Worm (Caenorhabditis elegans): ENCODE results near the gene F58F9.3.

F58F9.3 gene

ce11 chrIV:6206294-6206776 is 26.7 kb upstream of the F58F9.3 start, which contains the start of gene C49A9.10 (continued):
- TF ChIP-seq hmg-1.2 (GFP tag; IDR thresholded peaks at IDR 0.05) (peak; percentile 29; the same call in 1 of the 2 replicates), zfh-2 (GFP tag; conservative IDR thresholded peaks at IDR 0.05) (no peak), hrde-1 (tag; optimal IDR thresholded peaks at IDR 0.05; ENCODE audit: borderline replicate concordance) (peak; percentile 40), ZK185.1 (tag; optimal IDR thresholded peaks at IDR 0.05; ENCODE audit: poor library complexity, severe bottlenecking) (peak; percentile 97), let-526 (GFP tag; IDR thresholded peaks at IDR 0.05) (peak; percentile 89), madf-8 (GFP tag; conservative IDR thresholded peaks at IDR 0.05) (peak; percentile 31; the same call in 1 of the 2 replicates), ztf-26 (tag; optimal IDR thresholded peaks at IDR 0.05) (peak; percentile 22), tlf-1 (GFP tag; optimal IDR thresholded peaks at IDR 0.05) (peak; percentile 68), ceh-27 (GFP tag; optimal IDR thresholded peaks at IDR 0.05) (peak; percentile 89), ceh-100 (GFP tag; IDR thresholded peaks at IDR 0.05) (0 out of 2 replicates have a peak, but pooled peaks have one; percentile 39), cebp-1 (GFP tag; IDR thresholded peaks at IDR 0.05) (0 out of 2 replicates have a peak, but pooled peaks have one; percentile 9), cebp-1 (tag; optimal IDR thresholded peaks at IDR 0.05) (no peak), ztf-25 (GFP tag; IDR thresholded peaks at IDR 0.05) (0 out of 2 replicates have a peak, but pooled peaks have one; percentile 34), F33H1.4 (GFP tag; IDR thresholded peaks at IDR 0.05) (peak; percentile 60), akir-1 (GFP tag; optimal IDR thresholded peaks at IDR 0.05) (peak; percentile 60), ceh-58 (GFP tag; IDR thresholded peaks at IDR 0.05) (no peak), unc-130 (GFP tag; optimal IDR thresholded peaks at IDR 0.05) (peak; percentile 93), lir-1 (GFP tag; conservative IDR thresholded peaks at IDR 0.05) (peak; percentile 72), ceh-91 (GFP tag; IDR thresholded peaks at IDR 0.05) (0 out of 2 replicates have a peak, but pooled peaks have one; percentile 37), B0261.1 (tag; optimal IDR thresholded peaks at IDR 0.05) (no peak), rcor-1 (GFP tag; IDR thresholded peaks at IDR 0.05) (peak; percentile 73), xnd-1 (tag; optimal IDR thresholded peaks at IDR 0.05) (peak; percentile 35), F10E7.11 (tag; optimal IDR thresholded peaks at IDR 0.05) (peak; percentile 49), mxl-1 (tag; optimal IDR thresholded peaks at IDR 0.05) (no peak), attf-6 (GFP tag; IDR thresholded peaks at IDR 0.05) (peak; percentile 57; the same call in 1 of the 2 replicates), somi-1 (GFP tag; optimal IDR thresholded peaks at IDR 0.05) (peak; percentile 20), chd-7 (tag; optimal IDR thresholded peaks at IDR 0.05) (no peak), mcd-1 (GFP tag; IDR thresholded peaks at IDR 0.05) (peak; percentile 81), aptf-2 (GFP tag; conservative IDR thresholded peaks at IDR 0.05) (peak; percentile 46; the same call in 1 of the 2 replicates), K12H6.12 (tag; optimal IDR thresholded peaks at IDR 0.05) (peak; percentile 69), efl-1 (GFP tag; optimal IDR thresholded peaks at IDR 0.05) (peak; percentile 77), lin-35 (GFP tag; optimal IDR thresholded peaks at IDR 0.05) (peak in 2 of 3 experiments; percentile 45 to 93), let-607 (tag; optimal IDR thresholded peaks at IDR 0.05) (peak in 1 of 2 experiments; percentile 70), D2030.7 (GFP tag; IDR thresholded peaks at IDR 0.05) (peak; percentile 45; the same call in 1 of the 2 replicates)

DNA sequence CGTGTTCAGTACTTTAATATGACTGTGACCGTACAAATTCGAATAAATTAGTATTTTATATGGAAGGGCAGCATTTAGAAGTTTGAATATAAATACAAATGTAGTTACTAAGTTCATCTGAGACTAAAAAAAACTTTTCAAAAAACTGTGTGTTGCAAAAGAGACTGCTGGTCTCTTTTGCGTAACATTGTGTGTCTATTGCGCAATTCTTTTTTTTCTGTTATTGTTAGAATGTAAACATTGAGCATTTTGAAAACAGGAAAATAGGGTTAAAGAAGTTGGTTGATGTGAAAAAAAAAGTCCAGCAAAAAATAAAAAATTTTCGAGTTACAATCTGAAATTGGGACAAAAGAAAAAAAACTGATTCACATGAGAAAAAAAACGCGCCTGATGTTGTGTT is 23.7 kb upstream of the F58F9.3 start:
- TF ChIP-seq cebp-1 (GFP tag; IDR thresholded peaks at IDR 0.05) (no peak), cebp-1 (tag; optimal IDR thresholded peaks at IDR 0.05) (peak; percentile 1), snpc-1.3 (tag; optimal IDR thresholded peaks at IDR 0.05; ENCODE audit: insufficient read depth) (no peak), Y53G8AR.9 (GFP tag; conservative IDR thresholded peaks at IDR 0.05) (no peak)
